Fruit fly (Drosophila melanogaster) whole organism, adult: Measurements from ENCODE around the gene Decay.

Experiments used
- CG11617 ChIP-seq: fragments of 200-800 bp; sonication (Bioruptor generic); optimal IDR thresholded peaks from 2 replicates; lab custom pipeline; 2017; ENCODE audit warnings: mild to moderate bottlenecking, missing biosample characterization, missing genetic modification reagents, missing genetic modification characterization
- CG12768 ChIP-seq: fragments of 200-800 bp; sonication (Bioruptor generic); optimal IDR thresholded peaks from 2 replicates; lab custom pipeline; 2017; ENCODE audit warnings: missing biosample characterization, missing genetic modification characterization, mild to moderate bottlenecking, moderate library complexity, missing genetic modification reagents
- CG14711 ChIP-seq: fragments of 200-800 bp; sonication (Bioruptor generic); optimal IDR thresholded peaks from 2 replicates; lab custom pipeline; 2018; ENCODE audit warnings: missing biosample characterization, mild to moderate bottlenecking, missing genetic modification characterization, moderate library complexity
- CG1620 ChIP-seq: fragments of 200-800 bp; sonication (Bioruptor generic); optimal IDR thresholded peaks from 2 replicates; lab custom pipeline; 2016; ENCODE audit warnings: missing biosample characterization, missing genetic modification characterization
- CG33017 ChIP-seq: fragments of 200-800 bp; sonication (Bioruptor generic); optimal IDR thresholded peaks from 2 replicates; lab custom pipeline; 2018; ENCODE audit warnings: missing biosample characterization, mild to moderate bottlenecking, missing genetic modification characterization, moderate library complexity
- CG5204 ChIP-seq: fragments of 200-800 bp; sonication (Bioruptor generic); optimal IDR thresholded peaks from 2 replicates; lab custom pipeline; 2016; ENCODE audit warnings: missing biosample characterization, missing genetic modification characterization
- CG7045 ChIP-seq: fragments of 200-800 bp; sonication (Bioruptor generic); optimal IDR thresholded peaks from 2 replicates; lab custom pipeline; 2017; ENCODE audit warnings: missing biosample characterization, mild to moderate bottlenecking, missing genetic modification characterization
- CG7101 ChIP-seq: fragments of 200-800 bp; sonication (Bioruptor generic); optimal IDR thresholded peaks from 2 replicates; lab custom pipeline; 2018; ENCODE audit warnings: missing biosample characterization, mild to moderate bottlenecking, missing genetic modification characterization, moderate library complexity
- Clk ChIP-seq: fragments of 200-800 bp; sonication (Bioruptor generic); optimal IDR thresholded peaks from 2 replicates; lab custom pipeline; 2017; ENCODE audit warnings: missing biosample characterization, missing genetic modification characterization
- Crg-1 ChIP-seq: fragments of 200-800 bp; sonication (Bioruptor generic); optimal IDR thresholded peaks from 2 replicates; lab custom pipeline; 2016; ENCODE audit warnings: missing biosample characterization, missing genetic modification characterization
- Hr96 ChIP-seq: fragments of 200-800 bp; sonication (Bioruptor generic); optimal IDR thresholded peaks from 2 replicates; lab custom pipeline; 2016; ENCODE audit warnings: missing biosample characterization, missing genetic modification characterization
- Mnt ChIP-seq: fragments of 200-800 bp; sonication (Bioruptor generic); optimal IDR thresholded peaks from 2 replicates; lab custom pipeline; 2016; ENCODE audit warnings: missing biosample characterization, mild to moderate bottlenecking, missing genetic modification characterization
- bab1 ChIP-seq: fragments of 200-800 bp; sonication (Bioruptor generic); optimal IDR thresholded peaks from 3 replicates; lab custom pipeline; 2019; ENCODE audit warnings: missing biosample characterization, mild to moderate bottlenecking, missing genetic modification characterization, moderate library complexity
- cic ChIP-seq: fragments of 200-800 bp; sonication (Bioruptor generic); optimal IDR thresholded peaks from 2 replicates; lab custom pipeline; 2017; ENCODE audit warnings: missing biosample characterization, mild to moderate bottlenecking, missing genetic modification characterization, moderate library complexity
- cnc ChIP-seq, 2 experiments: fragments of >200 bp; optimal IDR thresholded peaks; 2 replicates each; lab custom pipeline; 2017
- kay ChIP-seq: fragments of 200-800 bp; sonication (Bioruptor generic); peaks from one replicate; lab custom pipeline; 2016; ENCODE audit warnings: missing biosample characterization, missing genetic modification characterization, borderline replicate concordance
- ovo ChIP-seq: fragments of 200-800 bp; sonication (Bioruptor generic); optimal IDR thresholded peaks from 2 replicates; lab custom pipeline; 2016; ENCODE audit warnings: missing biosample characterization, missing genetic modification characterization
- pad ChIP-seq: fragments of 200-800 bp; sonication (Bioruptor generic); optimal IDR thresholded peaks from 3 replicates; lab custom pipeline; 2017; ENCODE audit warnings: missing biosample characterization, missing genetic modification characterization, mild to moderate bottlenecking, moderate library complexity, missing genetic modification reagents
- tj ChIP-seq: fragments of 200-800 bp; sonication (Bioruptor generic); optimal IDR thresholded peaks from 3 replicates; lab custom pipeline; 2017; ENCODE audit warnings: missing biosample characterization, mild to moderate bottlenecking, missing genetic modification characterization, moderate library complexity
- toe ChIP-seq: fragments of 200-800 bp; sonication (Bioruptor generic); optimal IDR thresholded peaks from 2 replicates; lab custom pipeline; 2016; ENCODE audit warnings: missing biosample characterization, missing genetic modification characterization

The Decay gene

DNA sequence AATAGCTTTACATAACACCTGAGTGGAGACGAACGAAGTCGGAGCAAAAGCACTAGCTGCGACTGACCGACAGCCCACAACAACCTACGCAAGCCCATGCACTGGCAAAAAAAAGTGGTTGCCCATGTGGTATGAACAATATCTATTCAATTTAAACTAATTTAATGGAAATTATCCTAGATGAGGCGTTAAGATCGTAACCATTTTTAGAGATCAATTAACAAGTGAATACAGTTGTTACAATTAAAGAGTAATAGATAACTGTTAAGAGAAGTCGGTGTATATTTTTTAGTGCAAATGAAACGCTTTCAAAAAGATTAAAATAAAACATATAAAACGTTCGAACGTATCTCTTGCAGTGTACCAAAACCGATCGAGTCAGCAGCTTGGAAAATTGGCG, 4.6 kb downstream of the Decay start:
- TF ChIP-seq bab1 (peak; percentile 39), ovo (GFP tag; lab: Kevin White, UChicago) (no peak)

- TF ChIP-seq Crg-1 (no peak), Clk (GFP tag; lab: Kevin White, UChicago) (no peak), cic (GFP tag; lab: Kevin White, UChicago) (no peak), CG33017 (tag; lab: Kevin White, UChicago) (no peak), toe (no peak), CG11617 (GFP tag; lab: Kevin White, UChicago) (no peak), Mnt (GFP tag; lab: Kevin White, UChicago) (no peak), ovo (GFP tag; lab: Kevin White, UChicago) (no peak), CG5204 (GFP tag; lab: Kevin White, UChicago) (no peak), CG14711 (tag; lab: Kevin White, UChicago) (no peak), Hr96 (GFP tag; lab: Kevin White, UChicago) (no peak), CG1620 (GFP tag; lab: Kevin White, UChicago) (no peak), pad (GFP tag; lab: Kevin White, UChicago) (no peak), CG12768 (GFP tag; lab: Kevin White, UChicago) (no peak), tj (GFP tag; lab: Kevin White, UChicago) (no peak), kay (no peak), CG7045 (GFP tag; lab: Kevin White, UChicago) (no peak)
These were observed 5.5 kb downstream of the Decay start, which contains the start of gene Cad89D for dm6 chr3R:16495322-16495721. Cad89D (minus strand) TSS chr3R:16495422.

DNA sequence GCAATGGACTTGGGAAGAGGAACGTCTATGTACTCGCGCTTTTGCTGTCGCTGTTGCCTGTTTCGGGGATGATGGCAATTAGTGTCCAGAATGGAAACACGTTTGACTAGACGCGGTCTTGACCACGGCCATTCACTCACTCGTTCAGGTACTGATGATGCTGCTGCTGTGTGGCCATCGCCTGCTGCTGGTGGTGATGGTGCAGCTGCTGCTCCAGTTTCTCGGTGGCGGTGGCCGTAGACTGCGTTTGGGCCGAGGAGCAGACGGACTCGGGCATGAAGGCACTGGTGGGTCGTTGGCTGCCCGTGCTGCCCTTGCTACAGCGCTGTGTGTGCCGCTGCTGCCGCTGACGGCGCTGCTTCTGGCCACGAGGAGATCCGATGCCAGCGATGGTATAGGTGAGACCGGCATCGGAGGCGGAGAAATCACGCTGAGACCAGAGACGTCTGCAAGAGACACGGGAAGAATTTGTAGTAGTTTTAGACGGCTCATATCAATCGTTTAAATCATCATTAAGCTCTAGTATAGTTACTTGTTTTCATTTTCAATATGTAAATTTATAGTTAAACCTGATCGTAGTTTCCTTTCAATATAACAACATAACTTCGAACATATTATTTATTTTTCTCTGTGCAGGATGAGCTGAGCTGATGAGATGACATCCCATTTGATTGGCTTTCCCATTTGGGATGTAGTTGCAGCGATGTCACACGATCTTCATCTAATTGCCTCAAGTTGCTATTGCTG, 15.2 kb downstream of the Decay start:
- TF ChIP-seq cnc (optimal IDR thresholded peaks at IDR 0.05; lab: Kevin White, UChicago) (no peak), CG7045 (GFP tag; lab: Kevin White, UChicago) (no peak), CG7101 (tag; lab: Kevin White, UChicago) (no peak), CG11617 (GFP tag; lab: Kevin White, UChicago) (no peak), CG33017 (tag; lab: Kevin White, UChicago) (no peak), CG5204 (GFP tag; lab: Kevin White, UChicago) (no peak), ovo (GFP tag; lab: Kevin White, UChicago) (no peak), pad (GFP tag; lab: Kevin White, UChicago) (no peak), CG1620 (GFP tag; lab: Kevin White, UChicago) (no peak), kay (no peak), cic (GFP tag; lab: Kevin White, UChicago) (no peak), CG14711 (tag; lab: Kevin White, UChicago) (no peak), bab1 (no peak), Clk (GFP tag; lab: Kevin White, UChicago) (no peak), tj (GFP tag; lab: Kevin White, UChicago) (no peak), Crg-1 (no peak), CG12768 (GFP tag; lab: Kevin White, UChicago) (no peak), toe (no peak), Hr96 (GFP tag; lab: Kevin White, UChicago) (no peak)

- no peak for TF ChIP-seq Mnt (GFP tag; lab: Kevin White, UChicago)
- TF ChIP-seq CG11617 (GFP tag; lab: Kevin White, UChicago), result no peak
- no peak for TF ChIP-seq Clk (GFP tag; lab: Kevin White, UChicago)
- TF ChIP-seq kay, result peak; percentile 38
- TF ChIP-seq CG33017 (tag; lab: Kevin White, UChicago), result no peak
- TF ChIP-seq CG7101 (tag; lab: Kevin White, UChicago), result no peak
- no peak for TF ChIP-seq CG7045 (GFP tag; lab: Kevin White, UChicago)
- TF ChIP-seq bab1, result peak; percentile 22
- no peak for TF ChIP-seq Hr96 (GFP tag; lab: Kevin White, UChicago)
These were observed 16.9 kb downstream of the Decay start, which contains the start of gene Der-2 for dm6 chr3R:16483877-16484417. Der-2 (minus strand) TSS chr3R:16484223.

- peak; percentile 0 for TF ChIP-seq CG7101 (tag; lab: Kevin White, UChicago)
- TF ChIP-seq ovo (GFP tag; lab: Kevin White, UChicago), result no peak
- no peak for TF ChIP-seq CG7045 (GFP tag; lab: Kevin White, UChicago)
- no peak for TF ChIP-seq CG14711 (tag; lab: Kevin White, UChicago)
- TF ChIP-seq Mnt (GFP tag; lab: Kevin White, UChicago), result peak; percentile 2
- TF ChIP-seq Crg-1, result peak; percentile 39
- TF ChIP-seq CG33017 (tag; lab: Kevin White, UChicago), result no peak
- TF ChIP-seq kay, result peak; percentile 82
- peak; percentile 29 for TF ChIP-seq CG1620 (GFP tag; lab: Kevin White, UChicago)
- no peak for TF ChIP-seq cnc (optimal IDR thresholded peaks at IDR 0.05; lab: Kevin White, UChicago)
- no peak for TF ChIP-seq CG11617 (GFP tag; lab: Kevin White, UChicago)
- TF ChIP-seq toe, result peak; percentile 13
- peak; percentile 15 for TF ChIP-seq CG5204 (GFP tag; lab: Kevin White, UChicago)
These were observed 18.6 kb downstream of the Decay start, which contains the start of gene Sdhaf3 for dm6 chr3R:16482276-16482675. Sdhaf3 (minus strand) TSS chr3R:16482452.

DNA sequence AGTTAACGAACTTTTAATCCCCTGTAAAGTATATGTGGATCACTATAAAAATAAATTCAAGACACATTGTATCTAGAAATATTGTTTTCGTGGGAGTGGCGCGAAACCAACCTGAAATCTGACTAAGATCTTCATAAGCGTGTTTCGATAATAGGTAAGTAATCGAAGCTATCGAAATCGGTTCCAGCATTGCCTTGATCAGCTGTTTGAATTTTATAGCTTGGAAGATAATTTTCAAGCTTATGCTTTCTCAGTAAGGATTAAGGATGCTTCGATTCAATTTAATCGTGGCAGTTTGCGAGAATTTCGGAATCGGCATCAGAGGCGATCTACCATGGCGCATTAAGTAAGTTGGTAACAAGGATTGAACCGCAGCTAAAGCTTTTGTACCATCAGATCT, 19.9 kb downstream of the Decay start, which contains the start of gene Dhfr:
TSS of gene Dhfr (plus strand) at position 173 of the 400 bp plus-strand sequence.
- TF ChIP-seq Crg-1, result no peak
- TF ChIP-seq CG14711 (tag; lab: Kevin White, UChicago), result no peak
- no peak for TF ChIP-seq CG12768 (GFP tag; lab: Kevin White, UChicago)
- TF ChIP-seq CG7101 (tag; lab: Kevin White, UChicago), result no peak
